Fruit fly (Drosophila melanogaster) whole organism, embryonic: ENCODE data around the gene Jhbp13.

Experiments used
- B-H2 ChIP-seq: fragments of 200-800 bp; sonication (Bioruptor generic); optimal IDR thresholded peaks from 2 replicates; lab custom pipeline; 2018; ENCODE audit warnings: missing biosample characterization, mild to moderate bottlenecking, missing genetic modification characterization
- CG34422 ChIP-seq: fragments of 200-800 bp; sonication (Bioruptor generic); IDR thresholded peaks from 3 replicates; pipeline ENCODE4 v1.3.6; 2022; ENCODE audit warnings: missing biosample characterization, missing genetic modification characterization
- klu ChIP-seq: fragments of 200-800 bp; sonication (Bioruptor generic); IDR thresholded peaks from 2 replicates; pipeline ENCODE4 v1.3.6; 2022; ENCODE audit warnings: missing biosample characterization, missing genetic modification characterization
- prd ChIP-seq, 3 experiments: fragments of >200 bp in 2 of 3; fragments of 200-800 bp in 1 of 3; sonication (Bioruptor generic) in 1 of 3; optimal IDR thresholded peaks in 2 of 3; IDR thresholded peaks in 1 of 3; 2 replicates in 2 of 3; 3 replicates in 1 of 3; pipeline versions ENCODE4 v1.3.6 to Lab custom; 2017 to 2022; ENCODE audit warnings: missing biosample characterization in 1 of 3, missing genetic modification characterization in 1 of 3

The Jhbp13 gene

DNA sequence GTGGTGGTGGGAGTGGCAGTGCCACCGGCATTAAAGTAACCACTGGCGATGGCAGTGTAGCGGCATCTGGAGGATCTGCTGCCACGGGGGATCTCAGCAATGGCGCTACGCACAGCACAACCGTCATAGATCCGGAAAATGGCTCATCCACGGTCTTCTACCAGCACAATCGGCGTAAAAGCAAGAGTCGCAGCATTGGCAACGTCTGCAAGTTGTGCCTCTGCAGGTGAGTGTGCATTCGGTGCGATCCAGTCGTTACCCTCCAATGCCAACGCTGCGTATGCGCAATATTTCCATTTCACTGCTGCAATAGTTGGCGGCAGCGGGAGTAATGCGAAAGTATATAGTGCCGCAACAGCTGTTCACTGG, 51.3 kb downstream of the Jhbp13 start (continued):
- 0 out of 3 replicates have a peak, but pooled peaks have one; percentile 31 for TF ChIP-seq CG34422 (GFP tag; lab: Robert Waterston, UW)
- no peak for TF ChIP-seq prd (optimal IDR thresholded peaks at IDR 0.05; lab: Kevin White, UChicago)
- TF ChIP-seq prd (GFP tag; IDR thresholded peaks at IDR 0.05; lab: Robert Waterston, UW) = 0 out of 3 replicates have a peak, but pooled peaks have one; percentile 33
- 0 out of 2 replicates have a peak, but pooled peaks have one; percentile 13 for TF ChIP-seq klu
- no peak for TF ChIP-seq B-H2 (GFP tag; lab: Kevin White, UChicago)
